Fruit fly (Drosophila melanogaster) whole organism, wandering third instar larva: ENCODE measurements around the gene N.

ENCODE experiments used
- CG32264 ChIP-seq: fragments of 200-800 bp; sonication (Bioruptor generic); optimal IDR thresholded peaks from 2 replicates; lab custom pipeline; 2016; ENCODE audit warnings: missing biosample characterization, missing genetic modification characterization
- CrebA ChIP-seq: fragments of 200-800 bp; sonication (Bioruptor generic); optimal IDR thresholded peaks from 2 replicates; lab custom pipeline; 2016; ENCODE audit warnings: missing biosample characterization, mild to moderate bottlenecking, missing genetic modification characterization, borderline replicate concordance
- Dfd ChIP-seq: fragments of >200 bp; optimal IDR thresholded peaks from 2 replicates; lab custom pipeline; 2017; ENCODE audit warnings: missing biosample characterization, missing genetic modification characterization
- Dif ChIP-seq: fragments of 200-275, 200-300 bp; sonication (Bioruptor generic); optimal IDR thresholded peaks from 2 replicates; lab custom pipeline; 2018; ENCODE audit warnings: missing biosample characterization, missing genetic modification characterization; ENCODE audit not compliant: partially characterized antibody
- GATAd ChIP-seq: sonication (Bioruptor generic); optimal IDR thresholded peaks from 2 replicates; lab custom pipeline; 2016; ENCODE audit warnings: missing biosample characterization, missing genetic modification characterization
- HLH106 ChIP-seq: fragments of 200-800 bp; optimal IDR thresholded peaks from 3 replicates; lab custom pipeline; 2019; ENCODE audit warnings: missing biosample characterization, mild to moderate bottlenecking, missing genetic modification characterization, moderate library complexity
- Hnf4 ChIP-seq: fragments of 200-800 bp; sonication (Bioruptor generic); optimal IDR thresholded peaks from 2 replicates; lab custom pipeline; 2016; ENCODE audit warnings: missing biosample characterization, mild to moderate bottlenecking, missing genetic modification characterization
- Hr78 ChIP-seq: fragments of >200 bp; optimal IDR thresholded peaks from 2 replicates; lab custom pipeline; 2017; ENCODE audit warnings: missing biosample characterization, missing genetic modification characterization
- Hr83 ChIP-seq: fragments of 200-300 bp; sonication (Bioruptor generic); optimal IDR thresholded peaks from 2 replicates; lab custom pipeline; 2016; ENCODE audit warnings: missing biosample characterization, mild to moderate bottlenecking, missing genetic modification characterization, moderate library complexity; ENCODE audit not compliant: poor library complexity, severe bottlenecking
- Myc ChIP-seq: fragments of >200 bp; optimal IDR thresholded peaks from 2 replicates; lab custom pipeline; 2017
- N ChIP-seq: fragments of >200 bp; optimal IDR thresholded peaks from 2 replicates; lab custom pipeline; 2018; ENCODE audit warnings: missing biosample characterization, missing external identifiers, missing genetic modification characterization
- OdsH ChIP-seq: fragments of 200-800 bp; sonication (Bioruptor generic); optimal IDR thresholded peaks from 2 replicates; lab custom pipeline; 2016; ENCODE audit warnings: missing biosample characterization, mild to moderate bottlenecking, missing genetic modification characterization
- Rel ChIP-seq, 2 experiments: fragments of 200-800 bp; sonication (Bioruptor generic) in 1 of 2; optimal IDR thresholded peaks; 2 replicates in 1 of 2; 3 replicates in 1 of 2; lab custom pipeline; 2016 to 2019; ENCODE audit warnings: mild to moderate bottlenecking in 2 of 2, missing biosample characterization in 2 of 2, missing genetic modification characterization in 2 of 2, moderate library complexity in 1 of 2
- Sp1 ChIP-seq: fragments of 200-800 bp; sonication (Bioruptor generic); optimal IDR thresholded peaks from 3 replicates; lab custom pipeline; 2019; ENCODE audit warnings: missing biosample characterization, mild to moderate bottlenecking, missing genetic modification characterization, moderate library complexity
- Vsx2 ChIP-seq: fragments of 200-300, 225-300 bp; sonication (Bioruptor generic); optimal IDR thresholded peaks from 2 replicates; lab custom pipeline; 2018; ENCODE audit warnings: missing biosample characterization, missing genetic modification characterization; ENCODE audit not compliant: partially characterized antibody
- br ChIP-seq: fragments of 200-800 bp; sonication (Bioruptor generic); optimal IDR thresholded peaks from 2 replicates; lab custom pipeline; 2016; ENCODE audit warnings: missing biosample characterization, missing genetic modification characterization
- brk ChIP-seq: fragments of 200-800 bp; sonication (Bioruptor generic); optimal IDR thresholded peaks from 2 replicates; lab custom pipeline; 2016; ENCODE audit warnings: missing biosample characterization, mild to moderate bottlenecking, missing genetic modification characterization
- dl ChIP-seq, 2 experiments: fragments of 175-275, 200-275 bp in 1 of 2; fragments of 200-275 bp in 1 of 2; sonication (Bioruptor generic); optimal IDR thresholded peaks; lab custom pipeline; 2018; ENCODE audit warnings: mild to moderate bottlenecking in 2 of 2, missing biosample characterization in 2 of 2, missing genetic modification characterization in 2 of 2, moderate library complexity in 2 of 2; ENCODE audit not compliant: partially characterized antibody in 2 of 2, insufficient read depth in 1 of 2
- dsf ChIP-seq: sonication (Bioruptor generic); optimal IDR thresholded peaks from 2 replicates; lab custom pipeline; 2016; ENCODE audit warnings: missing biosample characterization, missing genetic modification characterization, borderline replicate concordance
- ey ChIP-seq: fragments of 200-800 bp; sonication (Bioruptor generic); optimal IDR thresholded peaks from 2 replicates; lab custom pipeline; 2016; ENCODE audit warnings: missing biosample characterization, missing genetic modification characterization
- foxo ChIP-seq, 2 experiments: fragments of 200-800 bp; sonication (Bioruptor generic); optimal IDR thresholded peaks; 2 replicates in 1 of 2; 3 replicates in 1 of 2; lab custom pipeline; 2016 to 2017; ENCODE audit warnings: missing biosample characterization in 2 of 2, missing genetic modification characterization in 2 of 2
- fru ChIP-seq: fragments of 200-800 bp; sonication (Bioruptor generic); optimal IDR thresholded peaks from 3 replicates; lab custom pipeline; 2016; ENCODE audit warnings: missing biosample characterization, mild to moderate bottlenecking, missing genetic modification characterization
- h ChIP-seq: fragments of 200-800 bp; sonication (Bioruptor generic); optimal IDR thresholded peaks from 3 replicates; lab custom pipeline; 2016; ENCODE audit warnings: missing biosample characterization, mild to moderate bottlenecking, missing genetic modification characterization
- pan ChIP-seq: fragments of >200 bp; optimal IDR thresholded peaks from 2 replicates; lab custom pipeline; 2017
- rgr ChIP-seq: fragments of 200-800 bp; sonication (Bioruptor generic); optimal IDR thresholded peaks from 3 replicates; lab custom pipeline; 2016; ENCODE audit warnings: missing biosample characterization, mild to moderate bottlenecking, missing genetic modification characterization
- sage ChIP-seq: fragments of 200-800 bp; sonication (Bioruptor generic); optimal IDR thresholded peaks from 2 replicates; lab custom pipeline; 2016; ENCODE audit warnings: missing biosample characterization, mild to moderate bottlenecking, missing genetic modification characterization
- tai ChIP-seq: sonication (Bioruptor generic); optimal IDR thresholded peaks from 2 replicates; lab custom pipeline; 2016; ENCODE audit warnings: missing biosample characterization, missing genetic modification characterization
- woc ChIP-seq: sonication (Bioruptor generic); optimal IDR thresholded peaks from 2 replicates; lab custom pipeline; 2016; ENCODE audit warnings: missing biosample characterization, mild to moderate bottlenecking, missing genetic modification characterization

Gene N

DNA sequence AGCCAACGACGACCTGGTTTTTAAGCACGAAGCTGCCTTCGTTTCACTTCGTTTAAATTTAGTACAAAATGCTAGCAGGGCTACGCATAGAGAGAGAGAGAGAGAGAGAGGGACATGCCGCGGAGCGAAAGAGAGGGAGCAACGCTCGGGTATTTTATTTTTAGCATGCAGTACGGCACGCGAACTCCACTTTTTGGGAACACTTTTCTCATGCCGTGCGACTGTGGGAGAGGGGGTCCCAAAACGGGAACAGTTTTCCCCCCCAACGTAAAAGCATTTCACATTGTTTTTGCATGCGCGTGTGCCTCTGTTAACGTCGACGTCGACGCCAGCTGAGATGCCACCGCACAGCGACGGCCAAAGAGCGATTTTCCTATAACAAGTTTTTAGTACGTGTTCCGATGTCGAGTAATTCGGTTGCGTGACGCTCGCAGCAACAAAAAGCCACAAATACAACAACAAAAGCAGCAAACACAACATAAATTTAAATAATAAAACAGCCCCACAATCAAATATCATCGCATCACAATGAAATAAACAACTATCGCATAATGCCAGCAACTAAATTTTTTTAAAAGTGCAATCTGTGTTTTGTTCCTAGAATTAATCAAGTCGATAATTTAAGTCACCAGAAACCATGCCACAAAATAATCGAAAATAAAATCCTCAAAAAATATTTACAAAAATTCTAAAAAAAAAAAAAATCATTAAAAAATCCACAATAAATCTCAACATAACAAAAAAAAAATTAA is 35.3 kb upstream of the N start:
- TF ChIP-seq HLH106 (tag; lab: Kevin White, UChicago) = no peak
- no peak for TF ChIP-seq Hr83
- TF ChIP-seq h (GFP tag; lab: Kevin White, UChicago) = peak; percentile 11
- no peak for TF ChIP-seq Rel (GFP tag; optimal IDR thresholded peaks at IDR 0.05; lab: Kevin White, UChicago)
- no peak for TF ChIP-seq Rel (tag; optimal IDR thresholded peaks at IDR 0.05; lab: Kevin White, UChicago)
- no peak for TF ChIP-seq pan (lab: Kevin White, UChicago)
- TF ChIP-seq, all 38 proteins: peak for 1

DNA sequence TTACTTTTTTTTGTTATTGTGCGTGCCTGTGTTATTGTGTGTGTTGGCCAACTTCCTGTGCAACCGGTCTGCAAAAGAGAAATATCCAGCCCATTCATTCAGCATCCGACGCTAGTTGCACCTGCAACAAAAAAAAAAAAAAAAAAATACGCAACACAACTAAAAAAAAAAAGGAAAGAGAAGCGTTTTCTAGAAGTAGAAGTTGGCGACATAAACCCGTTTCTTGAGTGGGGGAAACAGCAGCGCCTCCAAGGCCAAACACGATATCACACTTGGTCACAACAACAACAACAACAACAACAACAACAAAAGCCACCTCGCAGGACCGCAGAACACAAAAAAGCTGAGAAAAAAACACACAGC is 34.8 kb upstream of the N start:
- TF ChIP-seq rgr (GFP tag; lab: Kevin White, UChicago) (no peak), tai (GFP tag; lab: Kevin White, UChicago) (no peak), CrebA (no peak), GATAd (no peak)

DNA sequence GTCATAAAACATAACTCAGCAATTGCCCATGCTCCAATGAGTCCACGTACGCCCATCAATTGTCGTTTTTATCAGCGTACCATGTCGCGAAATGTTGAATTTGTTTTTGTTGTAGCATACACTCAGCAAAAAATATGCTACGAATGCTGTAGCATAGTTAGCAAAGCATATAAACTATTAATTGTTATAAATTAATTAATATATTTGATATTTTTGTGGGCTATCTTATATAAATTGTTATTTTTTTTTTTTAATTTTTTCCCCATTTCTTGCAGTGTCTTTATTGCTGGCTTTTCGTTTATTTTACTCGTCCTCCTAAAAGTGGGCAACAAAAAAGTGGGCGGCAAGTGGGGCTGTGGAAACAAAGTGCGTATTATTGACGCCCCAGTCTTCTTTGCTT is 25.8 kb upstream of the N start:
- TF ChIP-seq rgr (GFP tag; lab: Kevin White, UChicago) (peak; percentile 11), Vsx2 (no peak), Myc (no peak), Dfd (GFP tag; lab: Kevin White, UChicago) (peak; percentile 6), CG32264 (GFP tag; lab: Kevin White, UChicago) (no peak), HLH106 (tag; lab: Kevin White, UChicago) (peak; percentile 34), Dif (GFP tag; lab: Kevin White, UChicago) (no peak), OdsH (no peak)

DNA sequence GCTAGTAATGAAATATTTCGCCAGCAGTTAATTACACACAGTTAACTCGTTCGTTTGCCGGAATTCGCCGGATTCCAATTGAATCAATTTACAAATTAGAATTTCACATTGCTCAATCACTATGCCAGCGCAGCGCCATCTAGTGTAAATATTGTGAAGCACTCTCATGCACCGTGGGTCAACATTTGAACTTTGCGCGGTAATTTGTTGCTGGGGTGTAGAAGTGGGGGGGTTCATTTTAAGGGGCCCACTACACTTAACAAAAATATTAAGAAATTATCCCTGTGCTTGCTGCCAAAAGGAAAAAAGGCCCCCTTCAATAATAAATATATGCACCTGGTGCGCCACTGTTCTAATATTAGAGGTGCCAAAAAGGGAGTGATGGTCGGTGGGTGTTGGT is 11.0 kb upstream of the N start:
- TF ChIP-seq dl (GFP tag; optimal IDR thresholded peaks at IDR 0.05; lab: Kevin White, UChicago; ENCODE audit: insufficient read depth in 1 of 2, partially characterized antibody in 2 of 2) (no peak), sage (no peak)
- TF ChIP-seq, all 38 proteins: peak for 0

DNA sequence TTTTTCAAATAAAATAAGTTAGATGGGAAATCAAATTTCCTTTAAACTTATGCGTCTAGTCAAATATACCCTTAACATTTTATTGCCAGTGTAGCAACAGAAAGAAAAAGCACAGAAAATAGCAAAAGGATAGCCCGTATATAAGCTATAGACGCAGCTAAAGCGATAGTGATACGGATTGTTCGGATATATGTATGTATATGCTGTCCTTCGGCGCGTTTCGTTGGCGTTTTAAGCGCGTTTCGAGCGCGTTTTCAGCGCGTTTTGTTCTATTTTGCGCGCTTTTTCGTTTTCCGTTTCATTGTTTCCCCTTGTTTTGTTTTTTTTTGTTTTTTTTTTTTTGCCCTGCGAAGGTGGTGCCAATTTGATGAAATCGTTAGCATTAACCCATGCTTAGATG is 7.1 kb upstream of the N start:
- TF ChIP-seq woc (GFP tag; lab: Kevin White, UChicago) (no peak), ey (GFP tag; lab: Kevin White, UChicago) (no peak), br (no peak), GATAd (no peak), h (GFP tag; lab: Kevin White, UChicago) (no peak), HLH106 (tag; lab: Kevin White, UChicago) (no peak), CG32264 (GFP tag; lab: Kevin White, UChicago) (no peak), Rel (GFP tag; optimal IDR thresholded peaks at IDR 0.05; lab: Kevin White, UChicago) (no peak), Rel (tag; optimal IDR thresholded peaks at IDR 0.05; lab: Kevin White, UChicago) (no peak), foxo (GFP tag; optimal IDR thresholded peaks at IDR 0.05; lab: Kevin White, UChicago) (no peak), OdsH (no peak), pan (lab: Kevin White, UChicago) (no peak), dsf (GFP tag; lab: Kevin White, UChicago) (no peak), Hnf4 (no peak), sage (no peak), dl (GFP tag; optimal IDR thresholded peaks at IDR 0.05; lab: Kevin White, UChicago; ENCODE audit: insufficient read depth in 1 of 2, partially characterized antibody in 2 of 2) (no peak), brk (GFP tag; lab: Kevin White, UChicago) (no peak), Hr78 (GFP tag; lab: Kevin White, UChicago) (no peak), Hr83 (no peak)

DNA sequence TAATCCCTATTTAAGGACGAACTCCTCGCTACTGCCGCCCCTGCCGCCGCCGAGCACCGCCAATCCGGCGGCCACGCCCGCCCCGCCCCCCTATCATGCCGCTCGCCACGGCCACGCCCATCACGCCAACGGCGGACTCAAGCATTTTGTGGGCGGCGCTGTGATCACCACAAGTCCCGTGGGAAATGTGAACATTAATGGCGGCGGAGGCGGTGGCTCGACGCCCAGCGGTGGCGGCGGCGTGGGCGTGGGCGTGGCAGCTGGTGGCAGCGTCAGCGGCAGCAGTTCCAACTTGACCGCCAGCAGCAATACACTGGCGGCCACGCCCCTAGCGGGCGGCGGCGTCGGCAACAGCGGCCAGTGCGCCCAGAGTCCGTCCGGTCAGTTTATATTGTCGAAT is 2.7 kb upstream of the N start:
- TF ChIP-seq Dfd (GFP tag; lab: Kevin White, UChicago) (peak; percentile 92), OdsH (no peak)

DNA sequence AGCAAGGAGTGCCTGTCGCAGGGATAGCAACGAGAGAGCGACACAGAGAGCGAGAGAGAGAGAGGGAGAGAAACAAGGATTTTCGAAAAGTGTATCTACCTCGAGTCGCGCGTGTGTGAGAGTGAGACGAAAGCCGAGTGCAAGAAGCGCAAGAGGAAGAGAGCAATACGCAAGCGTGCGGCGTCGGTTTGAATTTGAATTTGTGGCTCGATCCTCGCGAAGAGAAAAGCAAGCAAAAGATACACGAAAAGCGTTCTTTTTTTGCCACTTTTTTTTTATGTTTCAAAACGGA is 378 bp downstream of the N start:
- no peak for TF ChIP-seq N (GFP tag; lab: Kevin White, UChicago)
- no peak for TF ChIP-seq Dfd (GFP tag; lab: Kevin White, UChicago)
- TF ChIP-seq Dif (GFP tag; lab: Kevin White, UChicago) = peak; percentile 22
- TF ChIP-seq foxo (GFP tag; optimal IDR thresholded peaks at IDR 0.05; lab: Kevin White, UChicago) = no peak
- TF ChIP-seq br = no peak
- TF ChIP-seq Vsx2 = no peak
- TF ChIP-seq Sp1 = no peak
- TF ChIP-seq Hnf4 = no peak
- TF ChIP-seq CG32264 (GFP tag; lab: Kevin White, UChicago) = no peak
- no peak for TF ChIP-seq fru
- TF ChIP-seq Hr83 = no peak
- no peak for TF ChIP-seq HLH106 (tag; lab: Kevin White, UChicago)
- peak; percentile 7 to 21 for TF ChIP-seq dl (GFP tag; optimal IDR thresholded peaks at IDR 0.05; lab: Kevin White, UChicago; ENCODE audit: insufficient read depth in 1 of 2, partially characterized antibody in 2 of 2)
- TF ChIP-seq, all 38 proteins: peak for 2
